Fruit fly (Drosophila melanogaster): ENCODE data around the gene CG1552.

DNA sequence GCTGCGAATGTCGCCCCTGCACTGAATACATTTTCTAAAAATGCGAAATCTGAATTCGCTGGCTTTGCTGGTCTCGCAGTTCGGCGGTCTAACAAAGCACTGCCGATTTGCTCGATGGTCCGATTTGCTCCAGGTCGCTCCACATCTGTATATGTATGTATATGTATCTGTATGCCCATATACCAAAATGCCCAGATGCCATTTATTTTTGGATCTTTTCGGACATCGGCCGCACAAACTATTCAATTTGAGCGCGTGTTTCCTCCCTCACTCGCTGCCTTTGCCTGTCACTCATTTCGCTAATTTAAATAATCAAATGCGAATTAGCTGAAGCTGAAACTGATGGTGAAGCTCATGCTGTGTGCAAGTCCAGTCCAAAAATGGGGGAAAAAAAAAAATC lies 9.7 kb upstream of the CG1552 start, which contains the start of gene CG1537:
- TF ChIP-seq Myc (optimal IDR thresholded peaks at IDR 0.05) (no peak), ttk (optimal IDR thresholded peaks at IDR 0.05) (no peak), psq (optimal IDR thresholded peaks at IDR 0.05) (no peak), Sin3A (optimal IDR thresholded peaks at IDR 0.05) (no peak), insv (optimal IDR thresholded peaks at IDR 0.05) (no peak)

All from Kc167 (cell line).